Worm (Caenorhabditis elegans) whole organism, L3 larva: ENCODE data around the gene pcp-1.

Experiments
- aly-2 ChIP-seq: fragments of 150-350 bp; optimal IDR thresholded peaks from 2 replicates; lab custom pipeline; 2014; ENCODE audit warnings: missing biosample characterization, missing genetic modification characterization
- ama-1 ChIP-seq: fragments of 150-350 bp; optimal IDR thresholded peaks from 2 replicates; lab custom pipeline; 2018
- fkh-10 ChIP-seq: sonication (generic microtip); optimal IDR thresholded peaks from 2 replicates; lab custom pipeline; 2017; ENCODE audit warnings: missing biosample characterization, missing genetic modification reagents, missing genetic modification characterization
- jun-1 ChIP-seq: fragments of 150-350 bp; optimal IDR thresholded peaks from 2 replicates; lab custom pipeline; 2014; ENCODE audit warnings: missing biosample characterization, missing genetic modification reagents, missing genetic modification characterization
- mdl-1 ChIP-seq: fragments of 150-350 bp; optimal IDR thresholded peaks from 2 replicates; lab custom pipeline; 2014; ENCODE audit warnings: missing biosample characterization, missing genetic modification characterization
- nfya-1 ChIP-seq: sonication (generic microtip); optimal IDR thresholded peaks from 2 replicates; lab custom pipeline; 2017; ENCODE audit warnings: missing genetic modification characterization, mild to moderate bottlenecking, missing compliant biosample characterization, antibody characterized with exemption, moderate library complexity; ENCODE audit not compliant: insufficient read depth
- nhr-11 ChIP-seq: fragments of 150-350 bp; optimal IDR thresholded peaks from 2 replicates; lab custom pipeline; 2014; ENCODE audit warnings: missing biosample characterization, missing genetic modification characterization
- pha-4 ChIP-seq: fragments of 150-350 bp; optimal IDR thresholded peaks from 2 replicates; lab custom pipeline; 2014; ENCODE audit warnings: missing biosample characterization, missing genetic modification reagents, missing genetic modification characterization
- pqm-1 ChIP-seq: fragments of 150-350 bp; optimal IDR thresholded peaks from 2 replicates; lab custom pipeline; 2017; ENCODE audit warnings: missing biosample characterization, missing genetic modification characterization, inconsistent platforms
- sea-2 ChIP-seq: fragments of 150-350 bp; sonication (generic microtip); optimal IDR thresholded peaks from 4 replicates; lab custom pipeline; 2014; ENCODE audit warnings: missing biosample characterization, missing genetic modification reagents, missing genetic modification characterization
- snpc-4 ChIP-seq: fragments of 150-350 bp; optimal IDR thresholded peaks from 2 replicates; lab custom pipeline; 2014; ENCODE audit warnings: missing biosample characterization, missing genetic modification characterization
- unc-39 ChIP-seq: sonication (generic microtip); optimal IDR thresholded peaks from 4 replicates; lab custom pipeline; 2017; ENCODE audit warnings: missing biosample characterization, missing genetic modification characterization
- zag-1 ChIP-seq: fragments of 150-350 bp; optimal IDR thresholded peaks from 2 replicates; lab custom pipeline; 2014; ENCODE audit warnings: missing biosample characterization, missing genetic modification characterization

ce11 chrIII:7795311-7795710 is 36.6 kb downstream of the pcp-1 start, which contains the start of gene cyk-7:
- TF ChIP-seq nfya-1 (tag; lab: Kevin White, UChicago) (no peak), ama-1 (no peak), zag-1 (tag; lab: Kevin White, UChicago) (no peak), snpc-4 (no peak), pha-4 (tag; lab: Kevin White, UChicago) (no peak), pqm-1 (tag; lab: Kevin White, UChicago) (no peak), mdl-1 (tag; lab: Kevin White, UChicago) (no peak), fkh-10 (GFP tag; lab: Kevin White, UChicago) (no peak), nhr-11 (tag; lab: Kevin White, UChicago) (no peak), sea-2 (GFP tag; lab: Kevin White, UChicago) (no peak), jun-1 (tag; lab: Kevin White, UChicago) (no peak), unc-39 (no peak), aly-2 (tag; lab: Kevin White, UChicago) (no peak)
